Worm (Caenorhabditis elegans): ENCODE measurements around the gene srh-237.

ce11 chrV:17089342-17089741 is 837 bp upstream of the srh-237 start, which contains the start of gene T05E12.6:
- no peak for TF ChIP-seq ztf-23 (GFP tag; IDR thresholded peaks at IDR 0.05)
- TF ChIP-seq flt-1 (GFP tag; IDR thresholded peaks at IDR 0.05), result no peak
- no peak for TF ChIP-seq klf-2 (GFP tag; conservative IDR thresholded peaks at IDR 0.05)
- no peak for TF ChIP-seq ztf-29 (GFP tag; IDR thresholded peaks at IDR 0.05)
